Worm (Caenorhabditis elegans) whole organism, L2 larva: ENCODE measurements around the gene R07E5.4.

ENCODE experiments used
- ZK546.5 ChIP-seq: sonication (generic microtip); optimal IDR thresholded peaks from 2 replicates; lab custom pipeline; 2017; ENCODE audit warnings: missing biosample characterization, missing genetic modification characterization
- alr-1 ChIP-seq: fragments of 150-350 bp; optimal IDR thresholded peaks from 2 replicates; lab custom pipeline; 2014; ENCODE audit warnings: missing biosample characterization, missing genetic modification characterization
- dmd-4 ChIP-seq: sonication (generic microtip); optimal IDR thresholded peaks from 2 replicates; lab custom pipeline; 2017; ENCODE audit warnings: missing biosample characterization, missing genetic modification characterization
- egl-27 ChIP-seq: sonication (generic microtip); optimal IDR thresholded peaks from 3 replicates; lab custom pipeline; 2017; ENCODE audit warnings: missing biosample characterization, missing genetic modification reagents, missing genetic modification characterization
- gmeb-1 ChIP-seq: fragments of 150-350 bp; optimal IDR thresholded peaks from 2 replicates; lab custom pipeline; 2014; ENCODE audit warnings: missing biosample characterization, missing genetic modification characterization
- lin-11 ChIP-seq: fragments of 150-350 bp; sonication (generic microtip); optimal IDR thresholded peaks from 2 replicates; lab custom pipeline; 2014; ENCODE audit warnings: missing biosample characterization, missing genetic modification characterization, inconsistent platforms, mixed read lengths
- mbf-1 ChIP-seq: sonication (generic microtip); optimal IDR thresholded peaks from 2 replicates; lab custom pipeline; 2017; ENCODE audit warnings: missing biosample characterization, missing genetic modification characterization
- sem-4 ChIP-seq: fragments of 150-350 bp; optimal IDR thresholded peaks from 2 replicates; lab custom pipeline; 2014; ENCODE audit warnings: missing biosample characterization, missing genetic modification reagents, missing genetic modification characterization
- ztf-1 ChIP-seq: fragments of 200-800 bp; sonication (Bioruptor generic); conservative IDR thresholded peaks from 2 replicates; pipeline ENCODE4 v1.3.6; 2022; ENCODE audit warnings: missing genetic modification characterization, missing compliant biosample characterization
- ztf-11 ChIP-seq: sonication (generic microtip); optimal IDR thresholded peaks from 2 replicates; lab custom pipeline; 2017; ENCODE audit warnings: missing biosample characterization, missing genetic modification characterization

- TF ChIP-seq ztf-11 (tag; lab: Kevin White, UChicago) = no peak
- no peak for TF ChIP-seq mbf-1
- no peak for TF ChIP-seq ZK546.5 (tag; lab: Kevin White, UChicago)
- no peak for TF ChIP-seq alr-1 (tag; lab: Kevin White, UChicago)
- no peak for TF ChIP-seq lin-11 (tag; lab: Kevin White, UChicago)
- no peak for TF ChIP-seq ztf-1
- no peak for TF ChIP-seq dmd-4 (tag; lab: Kevin White, UChicago)
- no peak for TF ChIP-seq egl-27 (tag; lab: Kevin White, UChicago)
- no peak for TF ChIP-seq sem-4 (tag; lab: Kevin White, UChicago)
- no peak for TF ChIP-seq gmeb-1 (tag; lab: Kevin White, UChicago)
These were observed 44.8 kb upstream of the R07E5.4 start, which contains the start of gene B0285.6 for ce11 chrIII:4349799-4350198.
